Fruit fly (Drosophila melanogaster) whole organism, pupa: ENCODE measurements around the gene ND-13B.

Source experiments
- CG10348 ChIP-seq: fragments of 200-800 bp; sonication (Bioruptor generic); IDR thresholded peaks from 2 replicates; pipeline ENCODE4 v1.3.6; 2022; ENCODE audit warnings: missing biosample characterization, missing genetic modification characterization
- CG12605 ChIP-seq: fragments of 200-800 bp; sonication (Bioruptor generic); IDR thresholded peaks from 2 replicates; pipeline ENCODE4 v1.3.6; 2022; ENCODE audit warnings: missing biosample characterization, missing genetic modification characterization
- CG13204 ChIP-seq: fragments of 200-800 bp; sonication (Bioruptor generic); optimal IDR thresholded peaks from 2 replicates; lab custom pipeline; 2018; ENCODE audit warnings: missing biosample characterization, mild to moderate bottlenecking, missing genetic modification characterization, moderate library complexity
- CG14655 ChIP-seq: fragments of 200-800 bp; sonication (Bioruptor generic); optimal IDR thresholded peaks from 3 replicates; lab custom pipeline; 2017; ENCODE audit warnings: mild to moderate bottlenecking, missing biosample characterization, missing genetic modification reagents, missing genetic modification characterization
- CG15710 ChIP-seq: fragments of 200-800 bp; sonication (Bioruptor generic); optimal IDR thresholded peaks from 2 replicates; lab custom pipeline; 2018; ENCODE audit warnings: missing biosample characterization, mild to moderate bottlenecking, missing genetic modification characterization, moderate library complexity
- CG17806 ChIP-seq: fragments of 200-800 bp; sonication (Bioruptor generic); optimal IDR thresholded peaks from 2 replicates; lab custom pipeline; 2018; ENCODE audit warnings: missing biosample characterization, mild to moderate bottlenecking, missing genetic modification characterization, moderate library complexity
- CG32121 ChIP-seq: fragments of 200-800 bp; sonication (Bioruptor generic); IDR thresholded peaks from 2 replicates; pipeline ENCODE4 v1.3.6; 2022; ENCODE audit warnings: missing biosample characterization, missing genetic modification characterization
- CG34367 ChIP-seq: fragments of 200-800 bp; sonication (Bioruptor generic); optimal IDR thresholded peaks from 2 replicates; lab custom pipeline; 2018; ENCODE audit warnings: missing biosample characterization, mild to moderate bottlenecking, missing genetic modification characterization
- CG4496 ChIP-seq: fragments of 200-800 bp; sonication (Bioruptor generic); IDR thresholded peaks from 3 replicates; pipeline ENCODE4 v1.3.6; 2022; ENCODE audit warnings: missing biosample characterization, missing genetic modification characterization
- CG8159 ChIP-seq: fragments of 200-800 bp; sonication (Bioruptor generic); optimal IDR thresholded peaks from 3 replicates; lab custom pipeline; 2018; ENCODE audit warnings: missing biosample characterization, mild to moderate bottlenecking, missing genetic modification characterization, moderate library complexity
- CG8301 ChIP-seq: fragments of 200-800 bp; sonication (Bioruptor generic); optimal IDR thresholded peaks from 2 replicates; lab custom pipeline; 2018; ENCODE audit warnings: missing biosample characterization, mild to moderate bottlenecking, missing genetic modification characterization
- CG9948 ChIP-seq: fragments of 200-800 bp; sonication (Bioruptor generic); optimal IDR thresholded peaks from 2 replicates; lab custom pipeline; 2018; ENCODE audit warnings: missing biosample characterization, mild to moderate bottlenecking, missing genetic modification characterization, moderate library complexity
- D1 ChIP-seq: fragments of 200-800 bp; sonication (Bioruptor generic); optimal IDR thresholded peaks from 2 replicates; lab custom pipeline; 2018; ENCODE audit warnings: missing biosample characterization, mild to moderate bottlenecking, missing genetic modification characterization, moderate library complexity
- EcR ChIP-seq: fragments of 200-800 bp; sonication (Bioruptor generic); optimal IDR thresholded peaks from 3 replicates; lab custom pipeline; 2019; ENCODE audit warnings: missing biosample characterization, missing genetic modification characterization, mild to moderate bottlenecking, moderate library complexity, missing genetic modification reagents
- Ets98B ChIP-seq: fragments of 200-800 bp; sonication (Bioruptor generic); IDR thresholded peaks from 2 replicates; pipeline ENCODE4 v1.3.6; 2022; ENCODE audit warnings: missing biosample characterization, missing genetic modification characterization
- Pif1A ChIP-seq: fragments of 200-800 bp; sonication (Bioruptor generic); optimal IDR thresholded peaks from 3 replicates; lab custom pipeline; 2016; ENCODE audit warnings: missing biosample characterization, missing genetic modification characterization
- Pif1B ChIP-seq: fragments of 200-800 bp; sonication (Bioruptor generic); optimal IDR thresholded peaks from 3 replicates; lab custom pipeline; 2016; ENCODE audit warnings: missing biosample characterization, missing genetic modification characterization
- Snoo ChIP-seq: fragments of 200-800 bp; sonication (Bioruptor generic); optimal IDR thresholded peaks from 3 replicates; lab custom pipeline; 2017; ENCODE audit warnings: missing biosample characterization, mild to moderate bottlenecking, missing genetic modification characterization, inconsistent platforms
- fd96Ca ChIP-seq: fragments of 200-800 bp; sonication (Bioruptor generic); IDR thresholded peaks from 3 replicates; pipeline ENCODE4 v1.3.6; 2022; ENCODE audit warnings: missing biosample characterization, missing genetic modification characterization
- gl ChIP-seq: fragments of 200-800 bp; sonication (Bioruptor generic); optimal IDR thresholded peaks from 2 replicates; lab custom pipeline; 2018; ENCODE audit warnings: missing biosample characterization, mild to moderate bottlenecking, missing genetic modification characterization
- rn ChIP-seq: fragments of 200-800 bp; sonication (Bioruptor generic); IDR thresholded peaks from 2 replicates; pipeline ENCODE4 v1.3.6; 2022; ENCODE audit warnings: missing biosample characterization, missing genetic modification characterization

The ND-13B gene

DNA sequence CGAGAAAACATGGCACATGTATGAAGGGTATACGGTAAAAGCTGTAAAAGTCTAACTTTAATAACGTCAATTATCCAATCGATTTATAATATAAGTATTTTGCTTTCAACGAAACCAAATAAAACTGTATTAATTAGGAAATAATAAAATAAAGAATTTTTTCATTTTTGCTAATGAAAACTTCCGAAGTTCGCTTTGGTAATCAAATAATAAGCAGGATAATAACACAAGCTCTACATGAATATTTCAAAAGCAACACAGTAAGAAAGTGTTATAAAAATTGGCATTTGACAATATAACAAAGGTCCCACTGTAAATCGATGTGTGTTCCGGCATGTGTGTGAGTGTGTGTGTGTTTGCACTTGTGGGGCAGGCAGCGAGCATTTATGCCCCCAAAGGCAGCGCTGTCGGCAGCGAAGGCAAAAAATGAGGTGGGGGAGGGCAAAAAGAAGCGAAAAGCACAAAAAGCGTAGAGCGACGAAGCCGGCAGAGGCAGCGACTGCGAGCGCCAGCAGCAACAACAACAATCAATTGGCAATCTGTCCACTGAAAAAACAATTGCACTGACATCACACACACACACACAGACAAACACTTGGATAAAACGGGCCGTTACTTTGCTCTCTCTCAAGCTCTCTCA, 42.7 kb upstream of the ND-13B start:
- peak; percentile 43; the same call in 2 of the 3 replicates for TF ChIP-seq CG4496 (GFP tag; lab: Robert Waterston, UW)
- TF ChIP-seq CG13204 (GFP tag; lab: Kevin White, UChicago) = no peak
- TF ChIP-seq D1 (tag; lab: Kevin White, UChicago) = no peak
- TF ChIP-seq EcR (GFP tag; lab: Kevin White, UChicago) = no peak
- TF ChIP-seq CG14655 (GFP tag; lab: Kevin White, UChicago) = peak; percentile 45
- TF ChIP-seq CG8301 (tag; lab: Kevin White, UChicago) = peak; percentile 5
- peak; percentile 23 for TF ChIP-seq CG17806
- peak; percentile 21 for TF ChIP-seq CG9948 (tag; lab: Kevin White, UChicago)
- TF ChIP-seq Pif1A (GFP tag; lab: Kevin White, UChicago) = peak; percentile 55
- TF ChIP-seq CG12605 = peak; percentile 34; the same call in 1 of the 2 replicates
- 0 out of 2 replicates have a peak, but pooled peaks have one; percentile 33 for TF ChIP-seq rn (GFP tag; lab: Robert Waterston, UW)
- TF ChIP-seq gl (tag; lab: Kevin White, UChicago) = no peak
- no peak for TF ChIP-seq CG10348 (GFP tag; lab: Robert Waterston, UW)
- TF ChIP-seq fd96Ca = peak; percentile 27; the same call in 1 of the 3 replicates
- TF ChIP-seq Ets98B (GFP tag; lab: Robert Waterston, UW) = peak; percentile 30; the same call in 1 of the 2 replicates
- no peak for TF ChIP-seq CG15710 (tag; lab: Kevin White, UChicago)
- peak; percentile 30 for TF ChIP-seq Pif1B (GFP tag; lab: Kevin White, UChicago)
- peak; percentile 13 for TF ChIP-seq CG8159
- no peak for TF ChIP-seq Snoo (tag; lab: Kevin White, UChicago)
- no peak for TF ChIP-seq CG34367 (tag; lab: Kevin White, UChicago)
- TF ChIP-seq CG32121 = peak; percentile 67

DNA sequence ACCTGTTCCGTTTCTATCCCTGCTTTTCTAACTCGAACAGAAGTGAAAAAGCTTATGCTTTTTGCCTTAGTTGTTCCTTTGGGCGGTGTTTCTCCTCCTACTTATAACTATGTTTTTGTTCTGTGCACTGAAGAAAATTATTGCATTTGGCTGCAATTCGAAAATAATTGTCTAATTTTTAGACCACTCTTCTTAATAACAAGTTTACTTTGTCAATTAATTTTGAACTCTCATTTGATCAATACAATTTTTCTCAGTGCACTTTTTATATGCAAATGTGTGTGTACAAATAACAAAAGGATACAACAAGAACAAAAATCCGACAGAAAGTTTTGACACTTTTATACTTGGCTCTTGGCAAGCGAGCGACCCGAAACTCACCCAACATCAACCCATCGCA, 41.2 kb upstream of the ND-13B start:
- TF ChIP-seq D1 (tag; lab: Kevin White, UChicago) (no peak), CG8159 (peak; percentile 10), Pif1A (GFP tag; lab: Kevin White, UChicago) (peak; percentile 47), CG9948 (tag; lab: Kevin White, UChicago) (peak; percentile 9), Pif1B (GFP tag; lab: Kevin White, UChicago) (peak; percentile 33), CG32121 (peak; percentile 66), Ets98B (GFP tag; lab: Robert Waterston, UW) (no peak), Snoo (tag; lab: Kevin White, UChicago) (no peak), CG13204 (GFP tag; lab: Kevin White, UChicago) (no peak), CG17806 (peak; percentile 31), CG15710 (tag; lab: Kevin White, UChicago) (peak; percentile 31), CG10348 (GFP tag; lab: Robert Waterston, UW) (no peak), gl (tag; lab: Kevin White, UChicago) (no peak), fd96Ca (no peak), CG12605 (peak; percentile 16; the same call in 1 of the 2 replicates), CG34367 (tag; lab: Kevin White, UChicago) (peak; percentile 44), CG4496 (GFP tag; lab: Robert Waterston, UW) (0 out of 3 replicates have a peak, but pooled peaks have one; percentile 32), CG8301 (tag; lab: Kevin White, UChicago) (peak; percentile 56), rn (GFP tag; lab: Robert Waterston, UW) (no peak), EcR (GFP tag; lab: Kevin White, UChicago) (no peak), CG14655 (GFP tag; lab: Kevin White, UChicago) (peak; percentile 36)

DNA sequence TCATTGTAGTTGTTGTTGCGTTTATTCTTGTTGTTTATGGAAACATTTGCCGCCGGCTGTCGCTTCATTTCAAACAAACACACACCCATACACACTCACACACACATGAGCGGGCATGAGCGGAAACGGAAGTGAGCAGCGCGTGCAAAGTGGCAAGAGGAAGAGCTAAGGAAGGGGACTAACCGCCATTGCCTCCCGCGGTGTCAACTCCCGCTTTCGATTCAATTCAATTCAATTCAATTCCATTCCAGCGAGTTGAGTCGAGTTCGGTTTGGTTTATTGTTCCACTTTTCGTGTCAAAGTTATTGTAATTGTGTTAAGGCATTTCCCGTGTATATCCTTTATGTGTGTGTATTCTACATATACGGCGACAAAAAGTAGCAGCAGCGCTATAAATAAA, 40.7 kb upstream of the ND-13B start:
- no peak for TF ChIP-seq fd96Ca
- TF ChIP-seq CG8301 (tag; lab: Kevin White, UChicago) = no peak
- peak; percentile 47; the same call in 2 of the 3 replicates for TF ChIP-seq CG4496 (GFP tag; lab: Robert Waterston, UW)
- no peak for TF ChIP-seq Pif1B (GFP tag; lab: Kevin White, UChicago)
- no peak for TF ChIP-seq Ets98B (GFP tag; lab: Robert Waterston, UW)
- TF ChIP-seq CG17806 = no peak
- TF ChIP-seq, all 21 proteins: peak for 1

DNA sequence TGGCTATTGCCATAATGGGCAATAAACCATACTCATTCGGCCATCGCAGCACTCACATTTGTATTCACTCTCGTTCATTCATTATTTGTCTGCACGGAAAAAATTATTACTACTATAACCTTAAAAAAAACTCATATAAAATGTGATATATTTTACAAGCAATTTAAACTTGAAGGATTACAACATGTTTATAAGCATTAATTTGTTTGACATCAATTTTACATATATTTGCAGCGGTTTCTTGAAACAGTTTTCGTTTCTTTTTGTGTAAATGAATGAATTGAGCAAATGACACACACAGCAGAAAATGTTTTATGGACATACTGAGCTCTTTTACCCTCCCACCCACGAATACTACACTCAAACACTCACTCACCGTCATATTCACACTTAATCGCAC, 39.6 kb upstream of the ND-13B start:
- TF ChIP-seq CG8301 (tag; lab: Kevin White, UChicago) = no peak
- no peak for TF ChIP-seq CG32121
- TF ChIP-seq CG10348 (GFP tag; lab: Robert Waterston, UW) = no peak
- no peak for TF ChIP-seq CG8159
- TF ChIP-seq, all 21 proteins: peak for 0

DNA sequence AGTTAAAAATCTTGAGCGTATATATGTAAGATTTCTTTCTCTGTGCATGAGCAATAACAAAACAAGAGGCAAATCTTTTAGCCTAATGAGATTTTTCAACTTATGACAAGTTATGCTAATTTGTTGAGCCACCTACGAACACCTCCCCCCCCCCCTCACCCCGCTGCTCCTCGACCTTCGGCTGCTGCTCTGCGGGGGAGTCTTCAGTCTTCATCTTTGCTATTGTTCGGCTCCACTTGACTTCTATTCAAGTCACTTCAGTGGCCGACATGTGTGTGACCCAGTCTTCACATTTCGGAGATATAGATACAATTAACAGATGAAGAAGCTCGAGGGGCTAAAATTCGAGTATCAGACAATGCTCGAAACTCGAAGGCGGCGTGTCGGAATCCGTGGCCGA, 38.1 kb upstream of the ND-13B start:
- TF ChIP-seq Snoo (tag; lab: Kevin White, UChicago) (no peak), Ets98B (GFP tag; lab: Robert Waterston, UW) (no peak), CG12605 (no peak)

DNA sequence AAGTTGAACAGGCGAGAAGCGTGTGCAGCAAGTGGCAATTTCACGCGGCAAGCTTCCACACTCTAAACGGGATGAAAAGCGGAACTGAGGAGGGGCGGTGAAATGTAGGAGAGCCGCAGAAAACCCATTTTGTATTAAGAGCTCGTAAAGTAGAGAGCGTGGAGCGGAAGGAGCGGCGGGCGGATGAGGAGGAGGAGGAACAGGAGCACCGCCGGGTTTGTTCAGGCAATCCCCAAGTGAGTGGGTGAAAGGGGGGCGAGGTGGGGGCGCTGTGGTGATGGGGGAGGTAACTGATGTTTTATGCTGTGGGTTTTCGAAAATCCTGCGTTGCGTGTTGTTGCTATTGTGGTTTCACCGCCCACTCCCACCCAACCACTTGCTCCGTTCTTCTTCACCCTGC, 33.2 kb upstream of the ND-13B start:
- TF ChIP-seq fd96Ca (no peak), gl (tag; lab: Kevin White, UChicago) (no peak)
